Fruit fly (Drosophila melanogaster) whole organism, prepupa: Measurements from ENCODE around the gene msd5.

Experiments
- Blimp-1 ChIP-seq: fragments of 200-800 bp; sonication (Bioruptor generic); optimal IDR thresholded peaks from 3 replicates; lab custom pipeline; 2017; ENCODE audit warnings: missing biosample characterization, missing genetic modification characterization, mild to moderate bottlenecking, moderate library complexity, missing genetic modification reagents
- CG10631 ChIP-seq: fragments of 200-800 bp; sonication (Bioruptor generic); optimal IDR thresholded peaks from 2 replicates; lab custom pipeline; 2016; ENCODE audit warnings: missing biosample characterization, missing genetic modification characterization
- CG10669 ChIP-seq: fragments of 200-800 bp; sonication (Bioruptor generic); optimal IDR thresholded peaks from 3 replicates; lab custom pipeline; 2018; ENCODE audit warnings: missing biosample characterization, mild to moderate bottlenecking, missing genetic modification characterization, moderate library complexity
- CG11294 ChIP-seq: fragments of 200-800 bp; sonication (Bioruptor generic); IDR thresholded peaks from 2 replicates; pipeline ENCODE4 v1.3.6; 2022; ENCODE audit warnings: missing biosample characterization, missing genetic modification characterization
- CG11762 ChIP-seq: fragments of 200-800 bp; sonication (Bioruptor generic); optimal IDR thresholded peaks from 3 replicates; lab custom pipeline; 2016; ENCODE audit warnings: missing biosample characterization, missing genetic modification characterization; ENCODE audit not compliant: insufficient read depth
- CG11902 ChIP-seq: fragments of 200-800 bp; sonication (Bioruptor generic); optimal IDR thresholded peaks from 3 replicates; lab custom pipeline; 2016; ENCODE audit warnings: missing biosample characterization, missing genetic modification characterization
- CG15336 ChIP-seq: fragments of 200-800 bp; sonication (Bioruptor generic); IDR thresholded peaks from 2 replicates; pipeline ENCODE4 v1.3.6; 2022; ENCODE audit warnings: missing biosample characterization, missing genetic modification characterization
- CG1621 ChIP-seq: fragments of 200-800 bp; sonication (Bioruptor generic); optimal IDR thresholded peaks from 3 replicates; lab custom pipeline; 2018; ENCODE audit warnings: missing biosample characterization, mild to moderate bottlenecking, missing genetic modification characterization
- CG3032 ChIP-seq: fragments of 200-800 bp; optimal IDR thresholded peaks from 2 replicates; lab custom pipeline; 2019; ENCODE audit warnings: missing biosample characterization, mild to moderate bottlenecking, missing genetic modification characterization, moderate library complexity
- CG31627 ChIP-seq: fragments of 200-800 bp; sonication (Bioruptor generic); optimal IDR thresholded peaks from 3 replicates; lab custom pipeline; 2016; ENCODE audit warnings: missing biosample characterization, missing genetic modification characterization
- CG32006 ChIP-seq: fragments of 200-800 bp; sonication (Bioruptor generic); optimal IDR thresholded peaks from 3 replicates; lab custom pipeline; 2017; ENCODE audit warnings: missing biosample characterization, mild to moderate bottlenecking, missing genetic modification characterization
- CG34406 ChIP-seq: fragments of 200-800 bp; sonication (Bioruptor generic); optimal IDR thresholded peaks from 3 replicates; lab custom pipeline; 2016; ENCODE audit warnings: missing biosample characterization, missing genetic modification characterization
- CG3919 ChIP-seq: fragments of 200-800 bp; sonication (Bioruptor generic); optimal IDR thresholded peaks from 3 replicates; lab custom pipeline; 2016; ENCODE audit warnings: missing biosample characterization, missing genetic modification characterization
- CG4318 ChIP-seq: fragments of 200-800 bp; sonication (Bioruptor generic); optimal IDR thresholded peaks from 3 replicates; lab custom pipeline; 2017; ENCODE audit warnings: missing biosample characterization, mild to moderate bottlenecking, missing genetic modification characterization
- CG6163 ChIP-seq: fragments of 200-800 bp; sonication (Bioruptor generic); IDR thresholded peaks from 3 replicates; pipeline ENCODE4 v1.3.6; 2022; ENCODE audit warnings: missing biosample characterization, missing genetic modification characterization
- CG6808 ChIP-seq: fragments of 200-800 bp; sonication (Bioruptor generic); optimal IDR thresholded peaks from 3 replicates; lab custom pipeline; 2017; ENCODE audit warnings: missing biosample characterization, missing genetic modification characterization, mild to moderate bottlenecking, moderate library complexity, missing genetic modification reagents
- CG7368 ChIP-seq: fragments of 200-800 bp; sonication (Bioruptor generic); optimal IDR thresholded peaks from 3 replicates; lab custom pipeline; 2016; ENCODE audit warnings: missing biosample characterization, missing genetic modification characterization
- CG8319 ChIP-seq: fragments of 200-800 bp; sonication (Bioruptor generic); optimal IDR thresholded peaks from 3 replicates; lab custom pipeline; 2016; ENCODE audit warnings: missing biosample characterization, missing genetic modification characterization
- CG8632 ChIP-seq: fragments of 200-800 bp; sonication (Bioruptor generic); optimal IDR thresholded peaks from 3 replicates; lab custom pipeline; 2016; ENCODE audit warnings: missing biosample characterization, missing genetic modification characterization
- CG9139 ChIP-seq: fragments of 200-800 bp; sonication (Bioruptor generic); optimal IDR thresholded peaks from 3 replicates; lab custom pipeline; 2017; ENCODE audit warnings: missing biosample characterization, mild to moderate bottlenecking, missing genetic modification characterization
- Eip75B ChIP-seq: fragments of 200-800 bp; sonication (Bioruptor generic); optimal IDR thresholded peaks from 3 replicates; lab custom pipeline; 2016; ENCODE audit warnings: missing biosample characterization, missing genetic modification characterization
- Eip78C ChIP-seq: fragments of 200-800 bp; sonication (Bioruptor generic); peaks from one replicate; lab custom pipeline; 2016; ENCODE audit warnings: missing biosample characterization, missing genetic modification characterization
- Eip93F ChIP-seq: fragments of 200-800 bp; sonication (Bioruptor generic); optimal IDR thresholded peaks from 2 replicates; lab custom pipeline; 2016; ENCODE audit warnings: missing biosample characterization, mild to moderate bottlenecking, missing genetic modification characterization
- Ets21C ChIP-seq: fragments of 200-800 bp; sonication (Bioruptor generic); optimal IDR thresholded peaks from 3 replicates; lab custom pipeline; 2016; ENCODE audit warnings: missing biosample characterization, missing genetic modification characterization
- Ets96B ChIP-seq: fragments of 200-800 bp; optimal IDR thresholded peaks from 2 replicates; lab custom pipeline; 2019; ENCODE audit warnings: missing biosample characterization, mild to moderate bottlenecking, missing genetic modification characterization, moderate library complexity
- Gug ChIP-seq: fragments of 200-800 bp; sonication (Bioruptor generic); IDR thresholded peaks from 2 replicates; pipeline ENCODE4 v1.3.6; 2022; ENCODE audit warnings: missing biosample characterization, missing genetic modification characterization
- Hr39 ChIP-seq: fragments of 200-800 bp; sonication (Bioruptor generic); optimal IDR thresholded peaks from 2 replicates; lab custom pipeline; 2016; ENCODE audit warnings: missing biosample characterization, missing genetic modification characterization
- Hr4 ChIP-seq: fragments of 200-800 bp; sonication (Bioruptor generic); optimal IDR thresholded peaks from 3 replicates; lab custom pipeline; 2016; ENCODE audit warnings: missing biosample characterization, missing genetic modification characterization
- Lpt ChIP-seq: fragments of 200-800 bp; sonication (Bioruptor generic); optimal IDR thresholded peaks from 3 replicates; lab custom pipeline; 2016; ENCODE audit warnings: missing biosample characterization, missing genetic modification characterization
- Met ChIP-seq: fragments of 200-800 bp; sonication (Bioruptor generic); optimal IDR thresholded peaks from 3 replicates; lab custom pipeline; 2016; ENCODE audit warnings: missing biosample characterization, missing genetic modification characterization
- OdsH ChIP-seq: fragments of 200-800 bp; sonication (Bioruptor generic); optimal IDR thresholded peaks from 3 replicates; lab custom pipeline; 2016; ENCODE audit warnings: missing biosample characterization, missing genetic modification characterization
- Smox ChIP-seq: fragments of 200-800 bp; sonication (Bioruptor generic); optimal IDR thresholded peaks from 3 replicates; lab custom pipeline; 2016; ENCODE audit warnings: missing biosample characterization, missing genetic modification characterization
- Sox102F ChIP-seq: fragments of 200-800 bp; sonication (Bioruptor generic); optimal IDR thresholded peaks from 2 replicates; lab custom pipeline; 2016; ENCODE audit warnings: missing biosample characterization, mild to moderate bottlenecking, missing genetic modification characterization
- Sox15 ChIP-seq: fragments of 200-800 bp; sonication (Bioruptor generic); optimal IDR thresholded peaks from 3 replicates; lab custom pipeline; 2016; ENCODE audit warnings: missing biosample characterization, missing genetic modification characterization
- achi ChIP-seq: fragments of 200-800 bp; sonication (Bioruptor generic); optimal IDR thresholded peaks from 3 replicates; lab custom pipeline; 2016; ENCODE audit warnings: missing biosample characterization, missing genetic modification characterization
- acj6 ChIP-seq: fragments of 200-800 bp; sonication (Bioruptor generic); optimal IDR thresholded peaks from 3 replicates; lab custom pipeline; 2016; ENCODE audit warnings: missing biosample characterization, missing genetic modification characterization
- cyc ChIP-seq: fragments of 200-800 bp; sonication (Bioruptor generic); optimal IDR thresholded peaks from 3 replicates; lab custom pipeline; 2016; ENCODE audit warnings: missing biosample characterization, missing genetic modification characterization
- dsx ChIP-seq: fragments of 200-800 bp; optimal IDR thresholded peaks from 3 replicates; lab custom pipeline; 2019; ENCODE audit warnings: missing biosample characterization, mild to moderate bottlenecking, missing genetic modification characterization, moderate library complexity; ENCODE audit not compliant: poor library complexity, severe bottlenecking
- esn ChIP-seq: fragments of 200-800 bp; sonication (Bioruptor generic); optimal IDR thresholded peaks from 2 replicates; lab custom pipeline; 2016; ENCODE audit warnings: missing biosample characterization, mild to moderate bottlenecking, missing genetic modification characterization, moderate library complexity
- fd59A ChIP-seq: fragments of 200-800 bp; sonication (Bioruptor generic); optimal IDR thresholded peaks from 2 replicates; lab custom pipeline; 2017; ENCODE audit warnings: missing biosample characterization, mild to moderate bottlenecking, missing genetic modification characterization, missing genetic modification reagents
- fd85E ChIP-seq: fragments of 200-800 bp; sonication (Bioruptor generic); optimal IDR thresholded peaks from 3 replicates; lab custom pipeline; 2016; ENCODE audit warnings: missing biosample characterization, missing genetic modification characterization
- fkh ChIP-seq: fragments of 200-800 bp; sonication (Bioruptor generic); optimal IDR thresholded peaks from 3 replicates; lab custom pipeline; 2017; ENCODE audit warnings: missing biosample characterization, mild to moderate bottlenecking, missing genetic modification characterization, moderate library complexity
- lz ChIP-seq: fragments of 200-800 bp; sonication (Bioruptor generic); optimal IDR thresholded peaks from 3 replicates; lab custom pipeline; 2016; ENCODE audit warnings: missing biosample characterization, missing genetic modification characterization
- net ChIP-seq: fragments of 200-800 bp; sonication (Bioruptor generic); optimal IDR thresholded peaks from 3 replicates; lab custom pipeline; 2016; ENCODE audit warnings: missing biosample characterization, missing genetic modification characterization
- pdm3 ChIP-seq: fragments of 200-800 bp; sonication (Bioruptor generic); optimal IDR thresholded peaks from 3 replicates; lab custom pipeline; 2016; ENCODE audit warnings: missing biosample characterization, missing genetic modification characterization
- salr ChIP-seq, 2 experiments: fragments of 200-800 bp; sonication (Bioruptor generic); optimal IDR thresholded peaks; 3 replicates each; lab custom pipeline; 2016 to 2018; ENCODE audit warnings: missing biosample characterization in 2 of 2, missing genetic modification characterization in 2 of 2, mild to moderate bottlenecking in 1 of 2
- spab ChIP-seq: fragments of 200-800 bp; sonication (Bioruptor generic); optimal IDR thresholded peaks from 2 replicates; lab custom pipeline; 2017; ENCODE audit warnings: missing biosample characterization, mild to moderate bottlenecking, missing genetic modification characterization, missing genetic modification reagents
- ss ChIP-seq, 2 experiments: fragments of 200-800 bp; sonication (Bioruptor generic); optimal IDR thresholded peaks; 2 replicates in 1 of 2; 3 replicates in 1 of 2; lab custom pipeline; 2017 to 2018; ENCODE audit warnings: mild to moderate bottlenecking in 2 of 2, missing biosample characterization in 2 of 2, missing genetic modification characterization in 2 of 2, moderate library complexity in 1 of 2
- svp ChIP-seq: fragments of 200-800 bp; sonication (Bioruptor generic); peaks from one replicate; lab custom pipeline; 2016; ENCODE audit warnings: missing biosample characterization, missing genetic modification characterization
- vri ChIP-seq: fragments of 200-800 bp; sonication (Bioruptor generic); optimal IDR thresholded peaks from 3 replicates; lab custom pipeline; 2016; ENCODE audit warnings: missing biosample characterization, mild to moderate bottlenecking, missing genetic modification characterization

Gene msd5

dm6 chr3L:1376014-1376745 is 43.2 kb upstream of the msd5 start:
- TF ChIP-seq Blimp-1 (GFP tag; lab: Kevin White, UChicago) (no peak), CG31627 (GFP tag; lab: Kevin White, UChicago) (no peak), Eip75B (GFP tag; lab: Kevin White, UChicago) (peak; percentile 60), esn (GFP tag; lab: Kevin White, UChicago) (peak; percentile 15), dsx (GFP tag; lab: Kevin White, UChicago) (peak; percentile 91), Met (GFP tag; lab: Kevin White, UChicago) (peak; percentile 14), CG6808 (GFP tag; lab: Kevin White, UChicago) (peak; percentile 49), Gug (GFP tag; lab: Robert Waterston, UW) (peak; percentile 53; the same call in 1 of the 2 replicates), CG10631 (GFP tag; lab: Kevin White, UChicago) (peak; percentile 60), OdsH (peak; percentile 70), CG11902 (GFP tag; lab: Kevin White, UChicago) (no peak), CG4318 (GFP tag; lab: Kevin White, UChicago) (peak; percentile 80), CG10669 (GFP tag; lab: Kevin White, UChicago) (peak; percentile 65), CG1621 (tag; lab: Kevin White, UChicago) (peak; percentile 38), Hr39 (GFP tag; lab: Kevin White, UChicago) (peak; percentile 11), Eip93F (no peak), CG8319 (GFP tag; lab: Kevin White, UChicago) (no peak), CG11294 (GFP tag; lab: Robert Waterston, UW) (0 out of 2 replicates have a peak, but pooled peaks have one; percentile 46), CG3919 (GFP tag; lab: Kevin White, UChicago) (peak; percentile 66), CG3032 (peak; percentile 55), svp (no peak), Hr4 (peak; percentile 90), CG15336 (peak; percentile 85), CG9139 (GFP tag; lab: Kevin White, UChicago) (peak; percentile 5), fd85E (GFP tag; lab: Kevin White, UChicago) (no peak), CG8632 (GFP tag; lab: Kevin White, UChicago) (no peak), acj6 (peak; percentile 66), pdm3 (GFP tag; lab: Kevin White, UChicago) (peak; percentile 71), CG32006 (GFP tag; lab: Kevin White, UChicago) (peak; percentile 89), fd59A (GFP tag; lab: Kevin White, UChicago) (peak; percentile 48), CG34406 (GFP tag; lab: Kevin White, UChicago) (peak; percentile 35), Eip78C (GFP tag; lab: Kevin White, UChicago) (peak; percentile 87), CG6163 (GFP tag; lab: Robert Waterston, UW) (peak; percentile 85), CG7368 (GFP tag; lab: Kevin White, UChicago) (peak; percentile 43), salr (GFP tag; optimal IDR thresholded peaks at IDR 0.05; lab: Kevin White, UChicago) (peak in 1 of 2 experiments; percentile 59), CG11762 (GFP tag; lab: Kevin White, UChicago) (no peak), lz (GFP tag; lab: Kevin White, UChicago) (peak; percentile 26), Ets21C (no peak), net (peak; percentile 63), fkh (GFP tag; lab: Kevin White, UChicago) (no peak), Smox (GFP tag; lab: Kevin White, UChicago) (no peak), ss (GFP tag; optimal IDR thresholded peaks at IDR 0.05; lab: Kevin White, UChicago) (peak; percentile 61 to 69), Lpt (GFP tag; lab: Kevin White, UChicago) (peak; percentile 76), spab (GFP tag; lab: Kevin White, UChicago) (peak; percentile 45), Ets96B (tag; lab: Kevin White, UChicago) (peak; percentile 62), vri (GFP tag; lab: Kevin White, UChicago) (no peak), achi (GFP tag; lab: Kevin White, UChicago) (peak; percentile 71), cyc (GFP tag; lab: Kevin White, UChicago) (no peak), Sox15 (GFP tag; lab: Kevin White, UChicago) (no peak), Sox102F (GFP tag; lab: Kevin White, UChicago) (peak; percentile 12)
